Fruit fly (Drosophila melanogaster) whole organism, embryonic: ENCODE data around the gene Zw.
A peak's percentile ranks its signal among the peaks of the same experiment; 100 is the strongest.

ENCODE experiments used
- Blimp-1 ChIP-seq: fragments of 200-800 bp; sonication (Bioruptor generic); optimal IDR thresholded peaks from 3 replicates; lab custom pipeline; 2018; ENCODE audit warnings: missing biosample characterization, missing genetic modification characterization, mild to moderate bottlenecking, moderate library complexity, missing genetic modification reagents
- CG10267 ChIP-seq: fragments of 200-800 bp; sonication (Bioruptor generic); optimal IDR thresholded peaks from 2 replicates; lab custom pipeline; 2018; ENCODE audit warnings: missing biosample characterization, mild to moderate bottlenecking, missing genetic modification characterization, moderate library complexity
- CG10543 ChIP-seq: fragments of 200-800 bp; sonication (Bioruptor generic); optimal IDR thresholded peaks from 3 replicates; lab custom pipeline; 2017; ENCODE audit warnings: missing biosample characterization, mild to moderate bottlenecking, missing genetic modification characterization, moderate library complexity
- CG10979 ChIP-seq: fragments of 200-800 bp; sonication (Bioruptor generic); optimal IDR thresholded peaks from 2 replicates; lab custom pipeline; 2018; ENCODE audit warnings: missing biosample characterization, mild to moderate bottlenecking, missing genetic modification characterization, moderate library complexity
- CG11695 ChIP-seq: fragments of 200-800 bp; sonication (Bioruptor generic); IDR thresholded peaks from 3 replicates; pipeline ENCODE4 v1.3.6; 2022; ENCODE audit warnings: missing biosample characterization, missing genetic modification characterization
- CG12391 ChIP-seq: fragments of 200-800 bp; sonication (Bioruptor generic); optimal IDR thresholded peaks from 3 replicates; lab custom pipeline; 2018; ENCODE audit warnings: missing biosample characterization, mild to moderate bottlenecking, missing genetic modification characterization, moderate library complexity
- CG12769 ChIP-seq: fragments of 200-800 bp; sonication (Bioruptor generic); optimal IDR thresholded peaks from 2 replicates; lab custom pipeline; 2019; ENCODE audit warnings: missing biosample characterization, mild to moderate bottlenecking, missing genetic modification characterization, moderate library complexity
- CG13775 ChIP-seq: fragments of 200-800 bp; sonication (Bioruptor generic); optimal IDR thresholded peaks from 3 replicates; lab custom pipeline; 2017; ENCODE audit warnings: missing biosample characterization, mild to moderate bottlenecking, missing genetic modification characterization
- CG14014 ChIP-seq: fragments of 200-800 bp; sonication (Bioruptor generic); IDR thresholded peaks from 2 replicates; pipeline ENCODE4 v1.3.6; 2022; ENCODE audit warnings: missing biosample characterization, missing genetic modification characterization
- CG14710 ChIP-seq: fragments of 200-800 bp; sonication (Bioruptor generic); optimal IDR thresholded peaks from 3 replicates; lab custom pipeline; 2019; ENCODE audit warnings: missing biosample characterization, mild to moderate bottlenecking, missing genetic modification characterization, moderate library complexity
- CG15514 ChIP-seq: fragments of 200-800 bp; sonication (Bioruptor generic); optimal IDR thresholded peaks from 3 replicates; lab custom pipeline; 2017; ENCODE audit warnings: missing biosample characterization, missing genetic modification characterization, mild to moderate bottlenecking, moderate library complexity, missing genetic modification reagents
- CG15696 ChIP-seq: fragments of 200-800 bp; sonication (Bioruptor generic); optimal IDR thresholded peaks from 2 replicates; lab custom pipeline; 2019; ENCODE audit warnings: missing biosample characterization, mild to moderate bottlenecking, missing genetic modification characterization, moderate library complexity
- CG17361 ChIP-seq: fragments of 200-800 bp; sonication (Bioruptor generic); IDR thresholded peaks from 3 replicates; pipeline ENCODE4 v1.3.6; 2022; ENCODE audit warnings: missing biosample characterization, missing genetic modification characterization
- CG18262 ChIP-seq: fragments of 200-800 bp; optimal IDR thresholded peaks from 3 replicates; lab custom pipeline; 2019; ENCODE audit warnings: missing biosample characterization, mild to moderate bottlenecking, missing genetic modification characterization, moderate library complexity
- CG2116 ChIP-seq: fragments of 200-800 bp; sonication (Bioruptor generic); optimal IDR thresholded peaks from 3 replicates; lab custom pipeline; 2018; ENCODE audit warnings: missing biosample characterization, mild to moderate bottlenecking, missing genetic modification characterization
- CG32767 ChIP-seq: fragments of 200-800 bp; sonication (Bioruptor generic); IDR thresholded peaks from 2 replicates; pipeline ENCODE4 v1.3.6; 2022; ENCODE audit warnings: missing biosample characterization, missing genetic modification characterization
- CG33557 ChIP-seq: fragments of 200-800 bp; sonication (Bioruptor generic); optimal IDR thresholded peaks from 2 replicates; lab custom pipeline; 2019; ENCODE audit warnings: missing biosample characterization, mild to moderate bottlenecking, missing genetic modification characterization, moderate library complexity
- CG4404 ChIP-seq: fragments of 200-800 bp; sonication (Bioruptor generic); IDR thresholded peaks from 2 replicates; pipeline ENCODE4 v1.3.6; 2022; ENCODE audit warnings: missing biosample characterization, missing genetic modification characterization
- CG6854 ChIP-seq: fragments of 200-800 bp; sonication (Bioruptor generic); optimal IDR thresholded peaks from 3 replicates; lab custom pipeline; 2017; ENCODE audit warnings: missing biosample characterization, mild to moderate bottlenecking, missing genetic modification characterization
- CG8478 ChIP-seq: fragments of >200 bp; optimal IDR thresholded peaks from 2 replicates; lab custom pipeline; 2018
- CG9797 ChIP-seq: fragments of 200-800 bp; sonication (Bioruptor generic); optimal IDR thresholded peaks from 3 replicates; lab custom pipeline; 2018; ENCODE audit warnings: missing biosample characterization, mild to moderate bottlenecking, missing genetic modification characterization
- Deaf1 ChIP-seq: fragments of 200-800 bp; optimal IDR thresholded peaks from 3 replicates; lab custom pipeline; 2019; ENCODE audit warnings: missing biosample characterization, mild to moderate bottlenecking, missing genetic modification characterization, moderate library complexity
- Eip74EF ChIP-seq, 2 experiments: fragments of 200-800 bp in 1 of 2; fragments of >200 bp in 1 of 2; sonication (Bioruptor generic) in 1 of 2; optimal IDR thresholded peaks; 2 replicates each; lab custom pipeline; 2017 to 2019; ENCODE audit warnings: missing biosample characterization in 2 of 2, missing genetic modification characterization in 2 of 2, mild to moderate bottlenecking in 1 of 2, moderate library complexity in 1 of 2
- Hand ChIP-seq: fragments of 200-800 bp; sonication (Bioruptor generic); optimal IDR thresholded peaks from 2 replicates; lab custom pipeline; 2017; ENCODE audit warnings: mild to moderate bottlenecking, missing biosample characterization, missing genetic modification reagents, missing genetic modification characterization
- Med ChIP-seq: fragments of 200-800 bp; sonication (Bioruptor generic); peaks from one replicate; lab custom pipeline; 2016; ENCODE audit warnings: missing biosample characterization, missing genetic modification characterization, mild to moderate bottlenecking, inconsistent platforms, moderate library complexity
- Xbp1 ChIP-seq: fragments of 200-800 bp; sonication (Bioruptor generic); optimal IDR thresholded peaks from 3 replicates; lab custom pipeline; 2016; ENCODE audit warnings: missing biosample characterization, mild to moderate bottlenecking, missing genetic modification characterization
- ap ChIP-seq: fragments of 200-800 bp; sonication (Bioruptor generic); IDR thresholded peaks from 2 replicates; pipeline ENCODE4 v1.3.6; 2022; ENCODE audit warnings: missing biosample characterization, missing genetic modification characterization
- cg ChIP-seq: fragments of 200-800 bp; sonication (Bioruptor generic); optimal IDR thresholded peaks from 3 replicates; lab custom pipeline; 2019; ENCODE audit warnings: missing biosample characterization, mild to moderate bottlenecking, missing genetic modification characterization, moderate library complexity
- crol ChIP-seq: fragments of 200-800 bp; sonication (Bioruptor generic); IDR thresholded peaks from 2 replicates; pipeline ENCODE4 v1.3.6; 2022; ENCODE audit warnings: missing biosample characterization, missing genetic modification characterization
- dmrt11E ChIP-seq: fragments of 200-800 bp; sonication (Bioruptor generic); optimal IDR thresholded peaks from 3 replicates; lab custom pipeline; 2018; ENCODE audit warnings: missing biosample characterization, mild to moderate bottlenecking, missing genetic modification characterization, moderate library complexity
- gem ChIP-seq: fragments of 200-800 bp; sonication (Bioruptor generic); optimal IDR thresholded peaks from 2 replicates; lab custom pipeline; 2019; ENCODE audit warnings: missing biosample characterization, mild to moderate bottlenecking, missing genetic modification characterization, moderate library complexity
- grau ChIP-seq: fragments of 200-800 bp; optimal IDR thresholded peaks from 3 replicates; lab custom pipeline; 2019; ENCODE audit warnings: missing biosample characterization, mild to moderate bottlenecking, missing genetic modification characterization, moderate library complexity
- lola ChIP-seq, 3 experiments: fragments of >200 bp in 2 of 3; fragments of 200-800 bp in 1 of 3; sonication (Bioruptor generic) in 1 of 3; optimal IDR thresholded peaks; 2 replicates each; lab custom pipeline; 2017 to 2019; ENCODE audit warnings: missing biosample characterization in 3 of 3, missing genetic modification characterization in 3 of 3, mild to moderate bottlenecking in 1 of 3, moderate library complexity in 1 of 3
- mld ChIP-seq: fragments of 200-800 bp; sonication (Bioruptor generic); IDR thresholded peaks from 3 replicates; pipeline ENCODE4 v1.3.6; 2022; ENCODE audit warnings: missing biosample characterization, missing genetic modification characterization; ENCODE audit not compliant: partially characterized antibody
- nerfin-1 ChIP-seq: fragments of 200-800 bp; sonication (Bioruptor generic); optimal IDR thresholded peaks from 3 replicates; lab custom pipeline; 2019; ENCODE audit warnings: missing biosample characterization, mild to moderate bottlenecking, missing genetic modification characterization, moderate library complexity
- oc ChIP-seq: fragments of 200-800 bp; sonication (Bioruptor generic); optimal IDR thresholded peaks from 2 replicates; lab custom pipeline; 2018; ENCODE audit warnings: missing biosample characterization, mild to moderate bottlenecking, missing genetic modification characterization, moderate library complexity
- phol ChIP-seq: fragments of 200-800 bp; sonication (Bioruptor generic); optimal IDR thresholded peaks from 3 replicates; lab custom pipeline; 2018; ENCODE audit warnings: missing biosample characterization, mild to moderate bottlenecking, missing genetic modification characterization, moderate library complexity
- sens ChIP-seq: fragments of 200-800 bp; sonication (Bioruptor generic); peaks from one replicate; lab custom pipeline; 2016; ENCODE audit warnings: missing biosample characterization, missing genetic modification characterization
- twi ChIP-seq: fragments of 200-800 bp; optimal IDR thresholded peaks from 2 replicates; lab custom pipeline; 2019; ENCODE audit warnings: missing biosample characterization, mild to moderate bottlenecking, missing genetic modification characterization, moderate library complexity
- zf30C ChIP-seq: fragments of 200-800 bp; sonication (Bioruptor generic); optimal IDR thresholded peaks from 3 replicates; lab custom pipeline; 2018; ENCODE audit warnings: missing biosample characterization, mild to moderate bottlenecking, missing genetic modification characterization

Zw gene

DNA sequence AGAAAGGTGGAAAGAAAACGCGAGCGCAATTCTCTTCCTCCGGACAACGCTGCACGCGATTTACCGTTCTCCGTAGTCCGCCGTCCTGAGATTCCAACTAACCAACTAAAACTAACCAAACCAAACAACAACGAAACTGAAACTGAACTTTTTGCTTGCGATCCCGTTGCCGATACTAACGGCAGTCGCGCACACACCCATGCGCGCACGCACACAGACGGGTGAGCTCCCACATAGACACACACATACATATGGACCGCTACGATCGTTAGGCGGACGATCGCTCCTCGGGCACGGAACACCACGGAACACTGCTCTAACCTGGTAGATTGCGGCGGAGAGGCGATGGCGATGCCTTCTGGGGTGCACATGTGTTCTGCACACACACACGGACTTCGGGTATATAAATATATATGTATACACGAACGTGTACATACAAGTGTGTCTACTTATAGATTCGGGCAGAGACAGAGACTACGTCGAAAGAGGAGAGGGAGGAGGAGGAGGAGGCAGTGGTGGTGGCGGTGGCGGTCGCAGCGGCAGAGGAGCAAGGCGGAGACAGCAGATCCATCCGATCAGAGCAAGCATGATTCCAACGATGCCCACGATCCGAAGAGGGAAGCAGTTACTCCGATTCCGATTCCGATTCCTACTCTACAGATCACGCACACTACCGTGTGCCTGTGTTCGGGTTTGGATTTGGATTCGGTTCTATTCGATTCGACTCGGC is 46.0 kb downstream of the Zw start, which contains the start of gene meso18E (continued):
- TF ChIP-seq Deaf1 (tag; lab: Kevin White, UChicago) (peak; percentile 95), phol (no peak), zf30C (GFP tag; lab: Kevin White, UChicago) (no peak), oc (no peak), CG14014 (no peak), CG13775 (GFP tag; lab: Kevin White, UChicago) (no peak), CG32767 (GFP tag; lab: Robert Waterston, UW) (peak; percentile 19; the same call in 1 of the 2 replicates), CG2116 (GFP tag; lab: Kevin White, UChicago) (no peak), mld (GFP tag; lab: Robert Waterston, UW) (no peak), crol (GFP tag; lab: Robert Waterston, UW) (peak; percentile 91), Xbp1 (GFP tag; lab: Kevin White, UChicago) (no peak), CG9797 (GFP tag; lab: Kevin White, UChicago) (no peak), CG8478 (peak; percentile 68), nerfin-1 (tag; lab: Kevin White, UChicago) (no peak), CG10543 (GFP tag; lab: Kevin White, UChicago) (peak; percentile 69), CG6854 (GFP tag; lab: Kevin White, UChicago) (no peak), CG15696 (tag; lab: Kevin White, UChicago) (no peak), cg (peak; percentile 85)
- TF ChIP-seq, all 482 proteins: peak for 15

DNA sequence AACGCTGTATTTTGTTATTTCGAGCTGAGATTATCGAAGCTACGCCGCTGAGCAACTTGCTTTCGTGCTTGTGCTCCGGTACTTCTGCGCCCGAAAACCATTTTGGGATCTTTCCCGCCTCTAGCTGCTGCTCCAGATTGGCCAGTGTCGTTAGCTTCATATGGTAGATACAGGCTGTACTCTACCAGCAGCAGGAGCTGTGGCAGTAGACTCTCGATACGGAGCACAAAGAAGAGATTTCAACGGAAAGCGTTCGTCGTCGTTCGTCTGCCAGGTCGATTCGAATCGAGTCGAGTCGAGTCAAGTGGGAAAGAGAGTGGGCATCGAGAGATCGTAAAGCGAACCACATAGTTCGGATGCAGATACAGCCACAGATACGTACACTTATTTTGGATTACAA is 47.8 kb downstream of the Zw start:
- TF ChIP-seq Blimp-1 (GFP tag; lab: Kevin White, UChicago) (no peak), CG12769 (tag; lab: Kevin White, UChicago) (peak; percentile 39), grau (tag; lab: Kevin White, UChicago) (peak; percentile 70), Deaf1 (tag; lab: Kevin White, UChicago) (peak; percentile 77), Med (peak; percentile 52), CG10543 (GFP tag; lab: Kevin White, UChicago) (peak; percentile 12), Hand (no peak)

DNA sequence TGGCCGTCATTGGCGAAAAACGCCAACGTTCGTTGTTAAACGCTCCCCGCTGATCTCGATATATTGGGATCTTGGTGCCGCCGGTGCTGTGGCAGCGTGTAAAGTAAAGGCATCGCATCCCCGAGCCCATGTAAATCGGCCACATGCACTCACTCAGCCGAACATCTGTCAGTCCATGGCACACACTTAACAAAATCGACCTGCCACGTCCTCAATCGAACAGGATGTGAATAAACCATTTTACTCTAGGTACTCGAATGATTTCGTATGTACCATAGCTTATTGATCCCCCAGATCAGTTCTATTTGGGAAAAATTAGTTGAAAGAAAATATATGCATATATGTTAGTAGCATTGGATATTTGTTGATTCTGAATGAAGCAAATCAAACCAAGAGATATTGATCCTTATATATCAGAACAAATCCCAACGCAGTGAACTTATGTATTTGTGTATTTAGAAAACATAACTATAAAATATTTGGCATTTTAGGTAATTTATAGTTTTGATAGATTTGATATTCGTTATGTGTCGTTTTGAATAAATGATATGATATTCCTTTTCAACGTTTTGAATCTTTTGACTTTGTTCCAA is 49.4 kb downstream of the Zw start:
- peak; percentile 31 for TF ChIP-seq Med
- TF ChIP-seq CG4404 (GFP tag; lab: Robert Waterston, UW) = no peak
- TF ChIP-seq gem (tag; lab: Kevin White, UChicago) = peak; percentile 27
- TF ChIP-seq zf30C (GFP tag; lab: Kevin White, UChicago) = peak; percentile 71
- TF ChIP-seq CG14710 (tag; lab: Kevin White, UChicago) = peak; percentile 4
- no peak for TF ChIP-seq CG15514 (GFP tag; lab: Kevin White, UChicago)
- TF ChIP-seq CG10267 (tag; lab: Kevin White, UChicago) = peak; percentile 2
- no peak for TF ChIP-seq ap (GFP tag; lab: Robert Waterston, UW)
- TF ChIP-seq CG18262 (tag; lab: Kevin White, UChicago) = peak; percentile 42
- TF ChIP-seq CG12391 = peak; percentile 8
- peak; percentile 39 for TF ChIP-seq dmrt11E
- no peak for TF ChIP-seq CG11695 (GFP tag; lab: Robert Waterston, UW)
- TF ChIP-seq Eip74EF (GFP tag; optimal IDR thresholded peaks at IDR 0.05; lab: Kevin White, UChicago) = no peak
- no peak for TF ChIP-seq phol
- TF ChIP-seq sens = peak; percentile 81
- TF ChIP-seq CG10979 (tag; lab: Kevin White, UChicago) = peak; percentile 16
- TF ChIP-seq CG17361 (GFP tag; lab: Robert Waterston, UW) = peak; percentile 64; the same call in 2 of the 3 replicates
- TF ChIP-seq CG33557 = peak; percentile 10
- peak; percentile 92 for TF ChIP-seq twi (tag; lab: Kevin White, UChicago)
- peak in 1 of 3 experiments; percentile 44 for TF ChIP-seq lola (GFP tag; optimal IDR thresholded peaks at IDR 0.05; lab: Kevin White, UChicago)
